Worm (Caenorhabditis elegans) whole organism, L1 larva: ENCODE data around the gene F07E5.7.

ENCODE experiments used
- C16A3.4 ChIP-seq: fragments of 150-350 bp; optimal IDR thresholded peaks from 2 replicates; lab custom pipeline; 2014; ENCODE audit warnings: missing biosample characterization, missing genetic modification characterization
- F16B12.6 ChIP-seq: fragments of 150-350 bp; optimal IDR thresholded peaks from 2 replicates; lab custom pipeline; 2014; ENCODE audit warnings: missing biosample characterization, missing genetic modification characterization
- ama-1 ChIP-seq: fragments of 150-350 bp; optimal IDR thresholded peaks from 2 replicates; lab custom pipeline; 2014
- blmp-1 ChIP-seq: fragments of 150-350 bp; optimal IDR thresholded peaks from 2 replicates; lab custom pipeline; 2014; ENCODE audit warnings: missing biosample characterization, missing genetic modification characterization
- ceh-63 ChIP-seq: fragments of 200-800 bp; sonication (Bioruptor generic); optimal IDR thresholded peaks from 2 replicates; lab custom pipeline; 2018; ENCODE audit warnings: mild to moderate bottlenecking, missing genetic modification characterization, missing compliant biosample characterization
- ceh-82 ChIP-seq, 3 experiments: fragments of 150-350 bp in 1 of 3; sonication (generic microtip) in 2 of 3; optimal IDR thresholded peaks; 2 replicates each; lab custom pipeline; 2014 to 2017; ENCODE audit warnings: missing biosample characterization in 3 of 3, missing genetic modification characterization in 3 of 3
- dpl-1 ChIP-seq, 3 experiments: fragments of 150-350 bp in 2 of 3; sonication (generic microtip) in 1 of 3; optimal IDR thresholded peaks; 2 replicates each; lab custom pipeline; 2014 to 2017; ENCODE audit warnings: missing biosample characterization in 3 of 3, missing genetic modification characterization in 3 of 3, missing genetic modification reagents in 3 of 3
- efl-1 ChIP-seq, 4 experiments: fragments of 150-350 bp; optimal IDR thresholded peaks in 3 of 4; peaks in 1 of 4; 1 replicate in 1 of 4; 2 replicates in 3 of 4; lab custom pipeline; 2014; ENCODE audit warnings: missing biosample characterization in 2 of 4, missing genetic modification characterization in 2 of 4, missing genetic modification reagents in 2 of 4
- egl-13 ChIP-seq: sonication (generic microtip); optimal IDR thresholded peaks from 2 replicates; lab custom pipeline; 2016; ENCODE audit warnings: missing genotype, missing genetic modification reagents, missing genetic modification characterization, missing compliant biosample characterization
- elt-3 ChIP-seq, 6 experiments: fragments of 150-350 bp in 1 of 6; sonication (generic microtip); optimal IDR thresholded peaks; 2 replicates each; lab custom pipeline; 2017 to 2018; ENCODE audit warnings: missing biosample characterization in 6 of 6, missing genetic modification characterization in 6 of 6, inconsistent platforms in 1 of 6
- fos-1 ChIP-seq: fragments of 150-350 bp; optimal IDR thresholded peaks from 2 replicates; lab custom pipeline; 2014; ENCODE audit warnings: missing biosample characterization, missing genetic modification characterization
- grh-1 ChIP-seq: fragments of 200-800 bp; sonication (Bioruptor generic); IDR thresholded peaks from 2 replicates; pipeline ENCODE4 v1.3.6; 2022; ENCODE audit warnings: missing genetic modification reagents, missing genetic modification characterization, missing compliant biosample characterization
- hlh-17 ChIP-seq: fragments of 200-800 bp; sonication (Bioruptor generic); optimal IDR thresholded peaks from 2 replicates; lab custom pipeline; 2018; ENCODE audit warnings: missing genetic modification characterization, mild to moderate bottlenecking, missing compliant biosample characterization, moderate library complexity, borderline replicate concordance
- lin-15B ChIP-seq: fragments of 150-350 bp; sonication (generic microtip); optimal IDR thresholded peaks from 3 replicates; lab custom pipeline; 2014; ENCODE audit warnings: missing biosample characterization, missing genetic modification characterization
- lin-35 ChIP-seq, 2 experiments: fragments of 150-350 bp; optimal IDR thresholded peaks; 2 replicates each; lab custom pipeline; 2014; ENCODE audit warnings: missing biosample characterization in 2 of 2, missing genetic modification characterization in 2 of 2, missing genetic modification reagents in 2 of 2
- lsy-2 ChIP-seq, 2 experiments: fragments of 150-350 bp; optimal IDR thresholded peaks; 2 replicates each; lab custom pipeline; 2014; ENCODE audit warnings: missing biosample characterization in 2 of 2, missing genetic modification characterization in 2 of 2
- nhr-12 ChIP-seq: sonication (generic microtip); optimal IDR thresholded peaks from 2 replicates; lab custom pipeline; 2017; ENCODE audit warnings: missing biosample characterization, missing genetic modification characterization
- nhr-20 ChIP-seq: sonication (generic microtip); optimal IDR thresholded peaks from 2 replicates; lab custom pipeline; 2016; ENCODE audit warnings: mild to moderate bottlenecking, missing genetic modification characterization, missing compliant biosample characterization
- nhr-237 ChIP-seq: fragments of 150-350 bp; optimal IDR thresholded peaks from 2 replicates; lab custom pipeline; 2014; ENCODE audit warnings: missing biosample characterization, missing genetic modification characterization
- nhr-90 ChIP-seq: sonication (generic microtip); optimal IDR thresholded peaks from 2 replicates; lab custom pipeline; 2016; ENCODE audit warnings: mild to moderate bottlenecking, missing genetic modification characterization, missing compliant biosample characterization; ENCODE audit not compliant: poor library complexity
- pax-3 ChIP-seq: fragments of 200-800 bp; sonication (Bioruptor generic); optimal IDR thresholded peaks from 2 replicates; lab custom pipeline; 2018; ENCODE audit warnings: mild to moderate bottlenecking, missing genetic modification characterization, moderate library complexity, missing compliant biosample characterization
- sptf-1 ChIP-seq: fragments of 150-350 bp; optimal IDR thresholded peaks from 2 replicates; lab custom pipeline; 2014; ENCODE audit warnings: missing biosample characterization, missing genetic modification characterization
- unc-130 ChIP-seq: fragments of 150-350 bp; optimal IDR thresholded peaks from 2 replicates; lab custom pipeline; 2017; ENCODE audit warnings: missing biosample characterization, missing genetic modification characterization, inconsistent platforms
- unc-30 ChIP-seq: sonication (generic microtip); optimal IDR thresholded peaks from 2 replicates; lab custom pipeline; 2017; ENCODE audit warnings: missing biosample characterization, missing genetic modification characterization
- unc-86 ChIP-seq: sonication (generic microtip); optimal IDR thresholded peaks from 2 replicates; lab custom pipeline; 2016; ENCODE audit warnings: missing genetic modification characterization, missing compliant biosample characterization
- unc-98 ChIP-seq: fragments of 200-800 bp; sonication (Bioruptor generic); IDR thresholded peaks from 2 replicates; pipeline ENCODE4 v1.3.6; 2022; ENCODE audit warnings: missing genetic modification characterization, missing compliant biosample characterization
- vab-15 ChIP-seq: sonication (generic microtip); optimal IDR thresholded peaks from 2 replicates; lab custom pipeline; 2017; ENCODE audit warnings: missing genotype, mild to moderate bottlenecking, missing genetic modification characterization, missing compliant biosample characterization
- zag-1 ChIP-seq: fragments of 150-350 bp; optimal IDR thresholded peaks from 2 replicates; lab custom pipeline; 2014; ENCODE audit warnings: missing biosample characterization, missing genetic modification characterization

F07E5.7 gene

DNA sequence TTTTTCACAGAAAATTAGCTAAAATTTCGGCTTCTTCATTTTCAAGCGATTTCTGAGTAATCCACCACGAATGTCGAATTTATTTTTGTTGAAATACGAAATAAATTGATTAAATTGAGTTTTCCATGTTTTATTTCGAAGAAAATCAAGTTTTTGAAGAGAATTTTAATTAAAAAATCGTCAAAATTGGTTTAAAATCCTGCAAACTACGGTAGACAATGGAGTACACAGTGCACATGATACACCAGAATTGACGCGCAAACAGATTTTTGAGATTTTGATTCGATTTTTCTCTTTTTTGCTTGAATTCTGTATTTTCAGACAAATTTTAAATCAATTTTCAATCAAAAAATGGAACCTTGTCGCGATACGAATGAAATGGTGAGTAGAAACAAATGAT is 38.0 kb downstream of the F07E5.7 start, which contains the start of gene F59H6.14:
Gene F59H6.14 (plus strand): TSS at position 301 of the 400 bp plus-strand sequence.
- TF ChIP-seq dpl-1 (GFP tag; optimal IDR thresholded peaks at IDR 0.05; lab: Kevin White, UChicago) (no peak), lin-35 (GFP tag; optimal IDR thresholded peaks at IDR 0.05; lab: Kevin White, UChicago) (no peak), egl-13 (tag; lab: Kevin White, UChicago) (no peak), blmp-1 (tag; lab: Kevin White, UChicago) (no peak), pax-3 (tag; lab: Kevin White, UChicago) (no peak), unc-86 (tag; lab: Kevin White, UChicago) (no peak), efl-1 (optimal IDR thresholded peaks at IDR 0.05; lab: Kevin White, UChicago) (no peak), efl-1 (GFP tag; optimal IDR thresholded peaks at IDR 0.05 in 1 of 2; lab: Kevin White, UChicago) (no peak), elt-3 (tag; optimal IDR thresholded peaks at IDR 0.05; lab: Kevin White, UChicago) (no peak), nhr-237 (tag; lab: Kevin White, UChicago) (no peak), F16B12.6 (tag; lab: Kevin White, UChicago) (no peak), unc-30 (tag; lab: Kevin White, UChicago) (no peak)

DNA sequence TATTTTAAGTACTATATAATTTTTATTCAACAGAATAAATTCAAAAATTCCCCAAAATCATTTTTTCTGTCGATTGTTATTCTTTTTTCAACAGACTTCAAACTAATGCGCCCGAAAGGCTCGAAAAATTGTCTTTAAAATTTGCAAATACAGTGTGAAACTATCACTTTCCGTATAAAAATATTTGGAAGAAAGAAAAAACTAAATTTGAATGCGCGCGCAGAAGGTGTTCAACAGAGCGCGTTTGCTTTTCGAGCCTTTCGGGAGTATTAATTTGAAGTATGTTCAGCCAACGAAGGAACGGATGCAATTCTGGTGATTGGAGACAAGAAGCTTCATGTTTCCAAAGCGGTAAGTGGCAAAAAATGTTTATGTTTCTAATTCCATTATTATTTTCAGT is 39.0 kb downstream of the F07E5.7 start, which contains the start of gene btb-4:
Gene btb-4 (plus strand): TSS at position 35 of the 400 bp plus-strand sequence.
- TF ChIP-seq lin-35 (GFP tag; optimal IDR thresholded peaks at IDR 0.05; lab: Kevin White, UChicago), result peak; percentile 60 to 90
- TF ChIP-seq efl-1 (optimal IDR thresholded peaks at IDR 0.05; lab: Kevin White, UChicago), result peak; percentile 33 to 90
- peak; percentile 81 to 98 for TF ChIP-seq efl-1 (GFP tag; optimal IDR thresholded peaks at IDR 0.05 in 1 of 2; lab: Kevin White, UChicago)
- TF ChIP-seq dpl-1 (GFP tag; optimal IDR thresholded peaks at IDR 0.05; lab: Kevin White, UChicago), result peak; percentile 51 to 77 (median 75)
- TF ChIP-seq lsy-2 (tag; optimal IDR thresholded peaks at IDR 0.05; lab: Kevin White, UChicago), result peak in 1 of 2 experiments; percentile 20
- TF ChIP-seq, all 84 proteins: peak for 4; not testable (repeated sequence) for 80

DNA sequence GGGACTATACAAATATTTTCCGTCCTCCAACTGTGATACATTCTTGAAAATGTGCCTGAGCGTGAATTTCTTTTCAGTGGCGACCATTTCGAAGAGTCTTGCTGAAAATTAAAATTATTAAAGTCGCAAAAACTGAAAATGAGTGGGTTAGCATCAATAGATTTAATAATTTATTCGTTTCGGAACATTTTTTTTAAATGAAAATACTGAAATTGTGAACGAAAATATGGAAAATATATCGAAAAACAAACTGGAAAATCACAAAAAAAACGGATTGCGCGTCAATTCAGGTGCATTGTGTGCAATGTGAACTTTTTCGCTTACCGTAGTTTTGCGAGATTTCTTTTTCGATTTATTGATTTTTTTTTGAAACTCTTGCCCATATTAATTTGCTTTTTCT is 39.5 kb downstream of the F07E5.7 start, which contains the start of gene bath-5:
Gene bath-5 (minus strand): TSS at position 101 of the 400 bp plus-strand sequence.
- no peak for TF ChIP-seq fos-1 (tag; lab: Kevin White, UChicago)

DNA sequence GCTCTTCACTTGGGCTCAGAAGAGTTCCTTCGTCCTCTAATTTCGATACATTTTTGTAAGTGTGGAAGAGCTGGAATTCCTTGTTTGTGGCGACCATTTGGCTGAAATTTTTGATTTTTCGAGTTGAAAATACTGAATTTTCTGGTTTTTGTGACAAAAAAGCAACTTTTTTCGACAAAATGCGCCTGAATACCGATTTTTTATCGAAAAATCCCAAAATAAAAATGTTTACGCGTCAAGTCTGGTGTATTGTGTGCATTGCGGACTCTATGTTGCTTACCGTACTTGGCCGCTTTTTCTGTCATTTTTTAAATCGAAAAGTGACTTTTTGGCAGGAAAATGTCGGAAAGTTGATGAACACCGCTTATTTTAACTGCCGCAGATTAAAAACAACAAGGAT is 41.0 kb downstream of the F07E5.7 start, which contains the start of gene bath-3:
Gene bath-3 (minus strand): TSS at position 101 of the 400 bp plus-strand sequence.
- TF ChIP-seq ama-1, result no peak
- no peak for TF ChIP-seq unc-130 (tag; lab: Kevin White, UChicago)
- no peak for TF ChIP-seq elt-3 (tag; optimal IDR thresholded peaks at IDR 0.05; lab: Kevin White, UChicago)
- no peak for TF ChIP-seq F16B12.6 (tag; lab: Kevin White, UChicago)
- no peak for TF ChIP-seq ceh-82 (tag; optimal IDR thresholded peaks at IDR 0.05; lab: Kevin White, UChicago)
- no peak for TF ChIP-seq zag-1 (tag; lab: Kevin White, UChicago)
- TF ChIP-seq nhr-20 (tag; lab: Kevin White, UChicago), result no peak
- no peak for TF ChIP-seq unc-98 (GFP tag; lab: Robert Waterston, UW)
- TF ChIP-seq nhr-90, result no peak
- no peak for TF ChIP-seq lin-15B (tag; lab: Kevin White, UChicago)
- TF ChIP-seq grh-1 (GFP tag; lab: Robert Waterston, UW), result no peak
- TF ChIP-seq C16A3.4 (tag; lab: Kevin White, UChicago), result no peak
- TF ChIP-seq ceh-63 (GFP tag; lab: Kevin White, UChicago), result no peak
- TF ChIP-seq, all 84 proteins: peak for 0

DNA sequence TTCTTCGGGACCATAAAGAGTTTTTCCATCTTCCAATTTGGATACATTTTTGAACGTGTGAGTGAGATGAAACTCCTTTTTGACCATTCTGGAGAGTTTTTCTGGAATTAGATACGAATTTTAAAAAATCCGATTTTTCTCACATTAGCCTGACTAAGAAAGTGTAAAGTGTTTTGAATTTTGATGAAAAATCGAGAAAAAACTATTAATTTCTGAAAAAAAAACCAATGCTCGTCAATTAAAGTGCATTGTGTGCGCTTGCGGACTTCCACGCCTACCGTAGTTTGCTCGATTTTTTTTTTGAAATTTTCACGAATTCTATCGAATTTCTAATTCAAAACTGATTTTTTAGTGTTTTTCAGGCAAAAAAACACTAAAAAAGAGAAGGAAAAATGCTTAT is 42.6 kb downstream of the F07E5.7 start, which contains the start of gene bath-1:
Gene bath-1 (minus strand): TSS at position 101 of the 400 bp plus-strand sequence.
- TF ChIP-seq hlh-17 (GFP tag; lab: Kevin White, UChicago) (no peak), elt-3 (tag; optimal IDR thresholded peaks at IDR 0.05; lab: Kevin White, UChicago) (no peak), nhr-12 (tag; lab: Kevin White, UChicago) (no peak), lin-15B (tag; lab: Kevin White, UChicago) (no peak), sptf-1 (tag; lab: Kevin White, UChicago) (no peak)

DNA sequence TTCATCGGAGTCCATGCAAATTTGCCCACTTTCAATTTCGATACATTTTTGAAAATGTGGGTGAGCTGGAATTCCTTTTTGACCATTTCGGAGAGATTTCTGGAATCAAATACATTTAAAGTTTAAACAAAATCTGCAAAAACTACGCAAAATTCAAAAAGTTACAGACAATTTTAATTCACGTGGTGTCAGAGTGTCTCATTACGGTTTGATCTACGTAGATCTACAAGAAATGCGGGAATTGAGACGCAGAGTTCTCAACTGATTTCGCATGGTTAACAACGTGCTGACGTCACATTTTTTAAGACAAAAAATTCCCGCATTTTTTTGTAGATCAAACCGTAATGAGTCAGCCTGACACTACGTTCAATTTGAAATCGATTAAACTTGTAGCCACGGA is 44.8 kb downstream of the F07E5.7 start, which contains the start of gene bath-21:
Gene bath-21 (minus strand): TSS at position 101 of the 400 bp plus-strand sequence.
- TF ChIP-seq nhr-90, result no peak
- no peak for TF ChIP-seq unc-30 (tag; lab: Kevin White, UChicago)
- no peak for TF ChIP-seq vab-15 (tag; lab: Kevin White, UChicago)
